Fruit fly (Drosophila melanogaster) whole organism, wandering third instar larva: ENCODE results near the gene His3.3A.
A peak's percentile ranks its signal among the peaks of the same experiment; 100 is the strongest.

Experiments
- Abd-B ChIP-seq: fragments of >200 bp; optimal IDR thresholded peaks from 2 replicates; lab custom pipeline; 2017; ENCODE audit warnings: missing biosample characterization, missing genetic modification characterization
- CG32264 ChIP-seq: fragments of 200-800 bp; sonication (Bioruptor generic); optimal IDR thresholded peaks from 2 replicates; lab custom pipeline; 2016; ENCODE audit warnings: missing biosample characterization, missing genetic modification characterization
- CG9705 ChIP-seq: fragments of 200-800 bp; sonication (Bioruptor generic); optimal IDR thresholded peaks from 2 replicates; lab custom pipeline; 2018; ENCODE audit warnings: missing biosample characterization, mild to moderate bottlenecking, missing genetic modification characterization
- CrebA ChIP-seq: fragments of 200-800 bp; sonication (Bioruptor generic); optimal IDR thresholded peaks from 2 replicates; lab custom pipeline; 2016; ENCODE audit warnings: missing biosample characterization, mild to moderate bottlenecking, missing genetic modification characterization, borderline replicate concordance
- Dfd ChIP-seq: fragments of >200 bp; optimal IDR thresholded peaks from 2 replicates; lab custom pipeline; 2017; ENCODE audit warnings: missing biosample characterization, missing genetic modification characterization
- GATAd ChIP-seq: sonication (Bioruptor generic); optimal IDR thresholded peaks from 2 replicates; lab custom pipeline; 2016; ENCODE audit warnings: missing biosample characterization, missing genetic modification characterization
- HLH106 ChIP-seq: fragments of 200-800 bp; optimal IDR thresholded peaks from 3 replicates; lab custom pipeline; 2019; ENCODE audit warnings: missing biosample characterization, mild to moderate bottlenecking, missing genetic modification characterization, moderate library complexity
- Hnf4 ChIP-seq: fragments of 200-800 bp; sonication (Bioruptor generic); optimal IDR thresholded peaks from 2 replicates; lab custom pipeline; 2016; ENCODE audit warnings: missing biosample characterization, mild to moderate bottlenecking, missing genetic modification characterization
- Hr78 ChIP-seq: fragments of >200 bp; optimal IDR thresholded peaks from 2 replicates; lab custom pipeline; 2017; ENCODE audit warnings: missing biosample characterization, missing genetic modification characterization
- Hr83 ChIP-seq: fragments of 200-300 bp; sonication (Bioruptor generic); optimal IDR thresholded peaks from 2 replicates; lab custom pipeline; 2016; ENCODE audit warnings: missing biosample characterization, mild to moderate bottlenecking, missing genetic modification characterization, moderate library complexity; ENCODE audit not compliant: poor library complexity, severe bottlenecking
- Jra ChIP-seq: sonication (Bioruptor generic); optimal IDR thresholded peaks from 2 replicates; lab custom pipeline; 2016; ENCODE audit warnings: missing biosample characterization, missing genetic modification characterization
- Mio ChIP-seq: sonication (Bioruptor generic); optimal IDR thresholded peaks from 2 replicates; lab custom pipeline; 2016; ENCODE audit warnings: missing biosample characterization, missing genetic modification characterization
- Myc ChIP-seq: fragments of >200 bp; optimal IDR thresholded peaks from 2 replicates; lab custom pipeline; 2017
- N ChIP-seq: fragments of >200 bp; optimal IDR thresholded peaks from 2 replicates; lab custom pipeline; 2018; ENCODE audit warnings: missing biosample characterization, missing external identifiers, missing genetic modification characterization
- OdsH ChIP-seq: fragments of 200-800 bp; sonication (Bioruptor generic); optimal IDR thresholded peaks from 2 replicates; lab custom pipeline; 2016; ENCODE audit warnings: missing biosample characterization, mild to moderate bottlenecking, missing genetic modification characterization
- Rel ChIP-seq, 2 experiments: fragments of 200-800 bp; sonication (Bioruptor generic) in 1 of 2; optimal IDR thresholded peaks; 2 replicates in 1 of 2; 3 replicates in 1 of 2; lab custom pipeline; 2016 to 2019; ENCODE audit warnings: mild to moderate bottlenecking in 2 of 2, missing biosample characterization in 2 of 2, missing genetic modification characterization in 2 of 2, moderate library complexity in 1 of 2
- Sp1 ChIP-seq: fragments of 200-800 bp; sonication (Bioruptor generic); optimal IDR thresholded peaks from 3 replicates; lab custom pipeline; 2019; ENCODE audit warnings: missing biosample characterization, mild to moderate bottlenecking, missing genetic modification characterization, moderate library complexity
- Vsx2 ChIP-seq: fragments of 200-300, 225-300 bp; sonication (Bioruptor generic); optimal IDR thresholded peaks from 2 replicates; lab custom pipeline; 2018; ENCODE audit warnings: missing biosample characterization, missing genetic modification characterization; ENCODE audit not compliant: partially characterized antibody
- br ChIP-seq: fragments of 200-800 bp; sonication (Bioruptor generic); optimal IDR thresholded peaks from 2 replicates; lab custom pipeline; 2016; ENCODE audit warnings: missing biosample characterization, missing genetic modification characterization
- brk ChIP-seq: fragments of 200-800 bp; sonication (Bioruptor generic); optimal IDR thresholded peaks from 2 replicates; lab custom pipeline; 2016; ENCODE audit warnings: missing biosample characterization, mild to moderate bottlenecking, missing genetic modification characterization
- dmrt93B ChIP-seq: fragments of 200-800 bp; sonication (Bioruptor generic); optimal IDR thresholded peaks from 2 replicates; lab custom pipeline; 2018; ENCODE audit warnings: missing biosample characterization, mild to moderate bottlenecking, missing genetic modification characterization
- dsf ChIP-seq: sonication (Bioruptor generic); optimal IDR thresholded peaks from 2 replicates; lab custom pipeline; 2016; ENCODE audit warnings: missing biosample characterization, missing genetic modification characterization, borderline replicate concordance
- ey ChIP-seq: fragments of 200-800 bp; sonication (Bioruptor generic); optimal IDR thresholded peaks from 2 replicates; lab custom pipeline; 2016; ENCODE audit warnings: missing biosample characterization, missing genetic modification characterization
- foxo ChIP-seq, 2 experiments: fragments of 200-800 bp; sonication (Bioruptor generic); optimal IDR thresholded peaks; 2 replicates in 1 of 2; 3 replicates in 1 of 2; lab custom pipeline; 2016 to 2017; ENCODE audit warnings: missing biosample characterization in 2 of 2, missing genetic modification characterization in 2 of 2
- fru ChIP-seq: fragments of 200-800 bp; sonication (Bioruptor generic); optimal IDR thresholded peaks from 3 replicates; lab custom pipeline; 2016; ENCODE audit warnings: missing biosample characterization, mild to moderate bottlenecking, missing genetic modification characterization
- h ChIP-seq: fragments of 200-800 bp; sonication (Bioruptor generic); optimal IDR thresholded peaks from 3 replicates; lab custom pipeline; 2016; ENCODE audit warnings: missing biosample characterization, mild to moderate bottlenecking, missing genetic modification characterization
- jim ChIP-seq: fragments of 175-275, 200-325 bp; sonication (Bioruptor generic); optimal IDR thresholded peaks from 2 replicates; lab custom pipeline; 2016; ENCODE audit warnings: missing biosample characterization, mild to moderate bottlenecking, missing genetic modification characterization
- lola ChIP-seq: fragments of >200 bp; optimal IDR thresholded peaks from 2 replicates; lab custom pipeline; 2017; ENCODE audit warnings: missing biosample characterization, missing genetic modification characterization
- pan ChIP-seq: fragments of >200 bp; optimal IDR thresholded peaks from 2 replicates; lab custom pipeline; 2017
- psq ChIP-seq: fragments of 200-800 bp; sonication (Bioruptor generic); optimal IDR thresholded peaks from 3 replicates; lab custom pipeline; 2017; ENCODE audit warnings: missing biosample characterization, mild to moderate bottlenecking, missing genetic modification characterization, moderate library complexity
- sage ChIP-seq: fragments of 200-800 bp; sonication (Bioruptor generic); optimal IDR thresholded peaks from 2 replicates; lab custom pipeline; 2016; ENCODE audit warnings: missing biosample characterization, mild to moderate bottlenecking, missing genetic modification characterization
- sv ChIP-seq: fragments of 200-800 bp; sonication (Bioruptor generic); optimal IDR thresholded peaks from 3 replicates; lab custom pipeline; 2016; ENCODE audit warnings: missing biosample characterization, missing genetic modification characterization
- tai ChIP-seq: sonication (Bioruptor generic); optimal IDR thresholded peaks from 2 replicates; lab custom pipeline; 2016; ENCODE audit warnings: missing biosample characterization, missing genetic modification characterization
- usp ChIP-seq: fragments of >200 bp; optimal IDR thresholded peaks from 2 replicates; lab custom pipeline; 2017; ENCODE audit warnings: missing biosample characterization, missing genetic modification characterization

Gene His3.3A

dm6 chr2L:5088649-5089270, 33.9 kb downstream of the His3.3A start:
- TF ChIP-seq Hnf4 (GFP tag; lab: Kevin White, UChicago) (no peak), pan (lab: Kevin White, UChicago) (no peak), OdsH (no peak), fru (GFP tag; lab: Kevin White, UChicago) (no peak), br (no peak), HLH106 (tag; lab: Kevin White, UChicago) (no peak), foxo (GFP tag; optimal IDR thresholded peaks at IDR 0.05; lab: Kevin White, UChicago) (no peak), usp (no peak), Vsx2 (GFP tag; lab: Kevin White, UChicago) (no peak), Dfd (GFP tag; lab: Kevin White, UChicago) (no peak), CG32264 (GFP tag; lab: Kevin White, UChicago) (no peak), sv (GFP tag; lab: Kevin White, UChicago) (no peak), ey (no peak), Hr83 (GFP tag; lab: Kevin White, UChicago) (no peak), dsf (GFP tag; lab: Kevin White, UChicago) (no peak), N (GFP tag; lab: Kevin White, UChicago) (no peak), Rel (GFP tag; optimal IDR thresholded peaks at IDR 0.05; lab: Kevin White, UChicago) (no peak), Rel (tag; optimal IDR thresholded peaks at IDR 0.05; lab: Kevin White, UChicago) (no peak), Abd-B (GFP tag; lab: Kevin White, UChicago) (no peak), Sp1 (GFP tag; lab: Kevin White, UChicago) (no peak), psq (GFP tag; lab: Kevin White, UChicago) (no peak)

dm6 chr2L:5089642-5090041, 34.8 kb downstream of the His3.3A start:
- TF ChIP-seq dmrt93B (no peak), sv (GFP tag; lab: Kevin White, UChicago) (no peak), lola (GFP tag; lab: Kevin White, UChicago) (no peak), fru (GFP tag; lab: Kevin White, UChicago) (no peak), Jra (no peak)

- no peak for TF ChIP-seq Mio
- TF ChIP-seq Abd-B (GFP tag; lab: Kevin White, UChicago), result no peak
- no peak for TF ChIP-seq sv (GFP tag; lab: Kevin White, UChicago)
- TF ChIP-seq Sp1 (GFP tag; lab: Kevin White, UChicago), result no peak
- no peak for TF ChIP-seq tai (GFP tag; lab: Kevin White, UChicago)
- no peak for TF ChIP-seq h (GFP tag; lab: Kevin White, UChicago)
Measured at dm6 chr2L:5090352-5090751, 35.5 kb downstream of the His3.3A start.

dm6 chr2L:5092145-5092544, 37.3 kb downstream of the His3.3A start:
- TF ChIP-seq CG9705 (GFP tag; lab: Kevin White, UChicago) (no peak), br (peak; percentile 52), ey (peak; percentile 47), fru (GFP tag; lab: Kevin White, UChicago) (peak; percentile 8)

- no peak for TF ChIP-seq GATAd (GFP tag; lab: Kevin White, UChicago)
- TF ChIP-seq Rel (GFP tag; optimal IDR thresholded peaks at IDR 0.05; lab: Kevin White, UChicago), result no peak
- peak; percentile 16 for TF ChIP-seq Rel (tag; optimal IDR thresholded peaks at IDR 0.05; lab: Kevin White, UChicago)
Measured at dm6 chr2L:5092597-5092991, 37.7 kb downstream of the His3.3A start.

- TF ChIP-seq foxo (GFP tag; optimal IDR thresholded peaks at IDR 0.05; lab: Kevin White, UChicago) (peak in 1 of 2 experiments; percentile 20), Hr78 (GFP tag; lab: Kevin White, UChicago) (peak; percentile 22), pan (lab: Kevin White, UChicago) (no peak), Hnf4 (GFP tag; lab: Kevin White, UChicago) (peak; percentile 71), dsf (GFP tag; lab: Kevin White, UChicago) (no peak), CG32264 (GFP tag; lab: Kevin White, UChicago) (no peak), h (GFP tag; lab: Kevin White, UChicago) (peak; percentile 60), br (peak; percentile 12), usp (no peak), CrebA (GFP tag; lab: Kevin White, UChicago) (no peak), Dfd (GFP tag; lab: Kevin White, UChicago) (no peak), Sp1 (GFP tag; lab: Kevin White, UChicago) (peak; percentile 15), N (GFP tag; lab: Kevin White, UChicago) (peak; percentile 89), psq (GFP tag; lab: Kevin White, UChicago) (peak; percentile 10), Myc (lab: Kevin White, UChicago) (no peak), HLH106 (tag; lab: Kevin White, UChicago) (no peak), CG9705 (GFP tag; lab: Kevin White, UChicago) (no peak), ey (no peak), Hr83 (GFP tag; lab: Kevin White, UChicago) (peak; percentile 67), fru (GFP tag; lab: Kevin White, UChicago) (peak; percentile 60), brk (peak; percentile 8), sage (GFP tag; lab: Kevin White, UChicago) (no peak), Rel (GFP tag; optimal IDR thresholded peaks at IDR 0.05; lab: Kevin White, UChicago) (no peak), Rel (tag; optimal IDR thresholded peaks at IDR 0.05; lab: Kevin White, UChicago) (peak; percentile 34), Mio (no peak), jim (peak; percentile 67), Vsx2 (GFP tag; lab: Kevin White, UChicago) (no peak), Jra (peak; percentile 33)
Measured at dm6 chr2L:5092992-5093695, 38.3 kb downstream of the His3.3A start, which contains the start of gene Pgant5. TSS of gene Pgant5 (minus strand) at chr2L:5093592.
